Worm (Caenorhabditis elegans) whole organism, L1 larva: ENCODE results near the gene srh-297.

Experiments
- F16B12.6 ChIP-seq: fragments of 150-350 bp; optimal IDR thresholded peaks from 2 replicates; lab custom pipeline; 2014; ENCODE audit warnings: missing biosample characterization, missing genetic modification characterization
- aha-1 ChIP-seq: fragments of 150-350 bp; optimal IDR thresholded peaks from 2 replicates; lab custom pipeline; 2014; ENCODE audit warnings: missing biosample characterization, missing genetic modification characterization
- aly-2 ChIP-seq: fragments of 150-350 bp; optimal IDR thresholded peaks from 2 replicates; lab custom pipeline; 2014; ENCODE audit warnings: missing biosample characterization, missing genetic modification characterization
- ceh-82 ChIP-seq, 3 experiments: fragments of 150-350 bp in 1 of 3; sonication (generic microtip) in 2 of 3; optimal IDR thresholded peaks; 2 replicates each; lab custom pipeline; 2014 to 2017; ENCODE audit warnings: missing biosample characterization in 3 of 3, missing genetic modification characterization in 3 of 3
- isw-1 ChIP-seq: fragments of 200-800 bp; sonication (Bioruptor generic); IDR thresholded peaks from 2 replicates; pipeline ENCODE4 v1.3.6; 2022; ENCODE audit warnings: missing genetic modification characterization, missing compliant biosample characterization
- jun-1 ChIP-seq: fragments of 150-350 bp; optimal IDR thresholded peaks from 2 replicates; lab custom pipeline; 2014; ENCODE audit warnings: missing biosample characterization, missing genetic modification reagents, missing genetic modification characterization
- lin-15B ChIP-seq: fragments of 150-350 bp; sonication (generic microtip); optimal IDR thresholded peaks from 3 replicates; lab custom pipeline; 2014; ENCODE audit warnings: missing biosample characterization, missing genetic modification characterization
- lir-3 ChIP-seq: sonication (generic microtip); optimal IDR thresholded peaks from 2 replicates; lab custom pipeline; 2016; ENCODE audit warnings: mild to moderate bottlenecking, missing genetic modification characterization, moderate library complexity, missing compliant biosample characterization; ENCODE audit not compliant: poor library complexity
- nhr-76 ChIP-seq: sonication (generic microtip); optimal IDR thresholded peaks from 2 replicates; lab custom pipeline; 2017; ENCODE audit warnings: missing biosample characterization, missing genetic modification characterization
- unc-130 ChIP-seq: fragments of 150-350 bp; optimal IDR thresholded peaks from 2 replicates; lab custom pipeline; 2017; ENCODE audit warnings: missing biosample characterization, missing genetic modification characterization, inconsistent platforms

- no peak for TF ChIP-seq aly-2 (tag; lab: Kevin White, UChicago)
- no peak for TF ChIP-seq lir-3 (tag; lab: Kevin White, UChicago)
- no peak for TF ChIP-seq lin-15B
- TF ChIP-seq F16B12.6: no peak
- TF ChIP-seq isw-1 (GFP tag; lab: Robert Waterston, UW): no peak
- TF ChIP-seq nhr-76 (tag; lab: Kevin White, UChicago): no peak
- no peak for TF ChIP-seq unc-130 (tag; lab: Kevin White, UChicago)
- no peak for TF ChIP-seq jun-1 (tag; lab: Kevin White, UChicago)
- TF ChIP-seq ceh-82 (tag; optimal IDR thresholded peaks at IDR 0.05; lab: Kevin White, UChicago): no peak
- TF ChIP-seq aha-1 (tag; lab: Kevin White, UChicago): no peak
Observed at ce11 chrII:3270598-3270997, 40.3 kb upstream of the srh-297 start.
